Worm (Caenorhabditis elegans): ENCODE results near the gene F36F12.3.

- TF ChIP-seq lin-15B (tag; optimal IDR thresholded peaks at IDR 0.05) (no peak), unc-39 (tag; optimal IDR thresholded peaks at IDR 0.05) (no peak), nhr-11 (tag; optimal IDR thresholded peaks at IDR 0.05) (no peak), nhr-28 (tag; optimal IDR thresholded peaks at IDR 0.05) (no peak), unc-62 (GFP tag; optimal IDR thresholded peaks at IDR 0.05) (no peak), skn-1 (tag; optimal IDR thresholded peaks at IDR 0.05) (no peak), mml-1 (tag; optimal IDR thresholded peaks at IDR 0.05) (no peak), daf-12 (tag; optimal IDR thresholded peaks at IDR 0.05) (no peak), nhr-25 (tag; optimal IDR thresholded peaks at IDR 0.05) (no peak), nhr-237 (tag; optimal IDR thresholded peaks at IDR 0.05) (no peak), aly-2 (tag; optimal IDR thresholded peaks at IDR 0.05) (no peak), tbx-2 (tag; optimal IDR thresholded peaks at IDR 0.05) (no peak)
Measured at ce11 chrV:2119529-2119928, 33.9 kb downstream of the F36F12.3 start, which contains the start of gene F22F7.11.
